Fruit fly (Drosophila melanogaster) whole organism, embryonic: ENCODE results near the gene Mtp.

ENCODE experiments used
- Abd-B ChIP-seq: fragments of 200-800 bp; sonication (Bioruptor generic); optimal IDR thresholded peaks from 2 replicates; lab custom pipeline; 2018; ENCODE audit warnings: missing biosample characterization, mild to moderate bottlenecking, missing genetic modification characterization, moderate library complexity
- CG6791 ChIP-seq: fragments of 200-800 bp; sonication (Bioruptor generic); IDR thresholded peaks from 3 replicates; pipeline ENCODE4 v1.3.6; 2022; ENCODE audit warnings: missing biosample characterization, missing genetic modification characterization; ENCODE audit not compliant: partially characterized antibody
- CG7556 ChIP-seq: fragments of 200-800 bp; sonication (Bioruptor generic); optimal IDR thresholded peaks from 2 replicates; lab custom pipeline; 2017; ENCODE audit warnings: missing biosample characterization, mild to moderate bottlenecking, missing genetic modification characterization
- Xbp1 ChIP-seq: fragments of 200-800 bp; sonication (Bioruptor generic); optimal IDR thresholded peaks from 3 replicates; lab custom pipeline; 2016; ENCODE audit warnings: missing biosample characterization, mild to moderate bottlenecking, missing genetic modification characterization
- jing ChIP-seq: fragments of 200-800 bp; sonication (Bioruptor generic); optimal IDR thresholded peaks from 2 replicates; lab custom pipeline; 2018; ENCODE audit warnings: missing biosample characterization, mild to moderate bottlenecking, missing genetic modification characterization

dm6 chr2L:20925975-20926374 is 3.3 kb upstream of the Mtp start, which contains the start of gene RPA2:
- TF ChIP-seq Abd-B (GFP tag; lab: Kevin White, UChicago), result no peak
- TF ChIP-seq CG7556, result no peak
- no peak for TF ChIP-seq jing
- no peak for TF ChIP-seq Xbp1 (GFP tag; lab: Kevin White, UChicago)
- no peak for TF ChIP-seq CG6791 (GFP tag; lab: Robert Waterston, UW)
